Worm (Caenorhabditis elegans) whole organism, late embryonic: ENCODE measurements around the gene him-10.

Experiments used
- Y22D7AL.16 ChIP-seq: sonication (generic microtip); optimal IDR thresholded peaks from 2 replicates; lab custom pipeline; 2016; ENCODE audit warnings: missing genetic modification characterization, missing compliant biosample characterization
- ceh-34 ChIP-seq: sonication (generic microtip); optimal IDR thresholded peaks from 2 replicates; lab custom pipeline; 2016; ENCODE audit warnings: mild to moderate bottlenecking, missing genetic modification characterization, missing compliant biosample characterization
- elt-2 ChIP-seq: sonication (generic microtip); optimal IDR thresholded peaks from 2 replicates; lab custom pipeline; 2016; ENCODE audit warnings: missing genetic modification reagents, missing genetic modification characterization, missing compliant biosample characterization
- fkh-10 ChIP-seq: fragments of 150-350 bp; optimal IDR thresholded peaks from 2 replicates; lab custom pipeline; 2014; ENCODE audit warnings: missing biosample characterization, missing genetic modification reagents, missing genetic modification characterization
- fkh-6 ChIP-seq: sonication (generic microtip); optimal IDR thresholded peaks from 2 replicates; lab custom pipeline; 2016; ENCODE audit warnings: missing genetic modification characterization, missing compliant biosample characterization
- lim-6 ChIP-seq: sonication (generic microtip); optimal IDR thresholded peaks from 2 replicates; lab custom pipeline; 2016; ENCODE audit warnings: missing genetic modification characterization, missing compliant biosample characterization
- nfya-1 ChIP-seq: sonication (generic microtip); optimal IDR thresholded peaks from 2 replicates; lab custom pipeline; 2017; ENCODE audit warnings: missing genetic modification characterization, mild to moderate bottlenecking, missing compliant biosample characterization, antibody characterized with exemption, moderate library complexity
- odd-2 ChIP-seq: sonication (generic microtip); optimal IDR thresholded peaks from 2 replicates; lab custom pipeline; 2017; ENCODE audit warnings: antibody characterized with exemption, mild to moderate bottlenecking, missing genetic modification characterization, missing compliant biosample characterization
- pax-1 ChIP-seq: fragments of 150-350 bp; optimal IDR thresholded peaks from 2 replicates; lab custom pipeline; 2014; ENCODE audit warnings: missing biosample characterization, missing genetic modification characterization
- pha-4 ChIP-seq: fragments of 150-350 bp; optimal IDR thresholded peaks from 2 replicates; lab custom pipeline; 2018; ENCODE audit warnings: missing biosample characterization, missing genetic modification reagents, missing genetic modification characterization
- tbx-2 ChIP-seq: sonication (generic microtip); optimal IDR thresholded peaks from 2 replicates; lab custom pipeline; 2016; ENCODE audit warnings: missing genetic modification characterization, missing compliant biosample characterization

DNA sequence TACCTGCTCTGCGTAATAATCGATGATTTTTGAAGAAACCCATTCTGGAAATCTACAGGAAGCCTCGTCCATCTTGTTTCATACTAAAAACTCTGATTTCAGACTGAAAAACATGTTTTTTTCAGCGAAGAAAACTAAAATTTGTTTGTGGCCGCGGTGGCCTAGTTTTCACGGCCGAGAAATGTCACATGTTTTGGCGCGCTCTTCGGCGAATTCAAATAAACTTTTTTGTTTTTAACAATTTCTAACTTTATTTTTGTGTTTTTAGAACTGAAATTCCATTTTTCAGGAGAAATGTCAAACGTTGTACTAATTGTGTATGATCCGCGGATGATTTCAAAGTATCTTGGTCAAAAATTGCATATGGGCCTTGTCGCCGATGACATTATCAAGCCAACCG is at the start of gene him-10, which contains the start of gene polq-1:
- TF ChIP-seq Y22D7AL.16 (no peak), fkh-10 (no peak), elt-2 (tag; lab: Kevin White, UChicago) (no peak), odd-2 (tag; lab: Kevin White, UChicago) (no peak), fkh-6 (tag; lab: Kevin White, UChicago) (no peak), nfya-1 (tag; lab: Kevin White, UChicago) (no peak), ceh-34 (no peak), lim-6 (no peak), tbx-2 (tag; lab: Kevin White, UChicago) (peak; percentile 50), pax-1 (tag; lab: Kevin White, UChicago) (no peak), pha-4 (tag; lab: Kevin White, UChicago) (no peak)
